Fruit fly (Drosophila melanogaster): ENCODE data around the gene Ctl2.

The Ctl2 gene

DNA sequence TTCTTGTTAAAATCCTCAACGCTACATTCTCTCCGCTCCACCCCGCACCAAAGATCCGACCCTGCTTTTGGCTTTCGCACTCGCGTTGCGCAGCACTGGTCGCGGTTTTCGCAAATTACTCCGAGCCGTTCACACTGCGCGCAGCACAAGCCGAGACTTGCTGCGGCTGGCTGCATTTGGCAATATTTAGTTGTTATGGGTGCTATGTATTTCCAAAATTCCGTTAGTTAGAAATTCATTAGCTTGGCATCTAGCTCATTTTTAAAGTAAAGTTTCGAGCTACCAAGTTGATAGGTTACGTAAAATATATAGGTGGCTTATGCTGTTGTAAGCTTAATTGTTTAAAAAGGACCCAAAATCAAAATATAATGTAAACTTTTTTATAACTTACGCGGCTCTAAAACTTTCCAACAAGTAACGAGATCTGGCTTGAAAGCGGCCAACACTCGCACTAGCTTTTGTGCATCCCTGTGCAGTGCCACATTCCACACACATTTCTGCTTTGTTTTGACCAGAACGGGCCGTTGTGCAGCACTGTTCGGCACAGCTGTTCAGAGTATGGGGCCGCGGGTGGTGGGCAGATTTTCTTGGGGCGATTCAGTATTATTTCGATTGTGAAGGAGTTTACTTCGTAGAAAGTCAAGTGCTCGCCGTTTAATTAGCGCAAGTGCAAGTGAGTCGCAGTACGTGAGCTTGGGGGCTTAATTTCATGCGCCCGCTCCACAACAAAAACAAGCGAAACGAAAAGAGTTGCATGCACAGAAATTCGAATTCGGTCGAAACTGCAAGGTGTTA lies at the start of gene Ctl2, which contains the start of gene yem (continued):
- TF ChIP-seq nom (GFP tag; optimal IDR thresholded peaks at IDR 0.05) (peak; percentile 16), CG32532 (GFP tag; IDR thresholded peaks at IDR 0.05) (no peak; the same call in none of the 2 replicates), CG3407 (GFP tag; optimal IDR thresholded peaks at IDR 0.05) (peak; percentile 7), lola (GFP tag; optimal IDR thresholded peaks at IDR 0.05) (peak in 1 of 3 experiments; percentile 69), slou (GFP tag; optimal IDR thresholded peaks at IDR 0.05) (peak; percentile 59), CG10543 (GFP tag; optimal IDR thresholded peaks at IDR 0.05) (peak; percentile 71), CG6854 (GFP tag; optimal IDR thresholded peaks at IDR 0.05) (no peak), twi (tag; optimal IDR thresholded peaks at IDR 0.05) (peak; percentile 58), CG11398 (GFP tag; optimal IDR thresholded peaks at IDR 0.05) (peak; percentile 69), ems (GFP tag; optimal IDR thresholded peaks at IDR 0.05) (peak; percentile 72), sob (GFP tag; IDR thresholded peaks at IDR 0.05) (peak; percentile 75), zen2 (GFP tag; IDR thresholded peaks at IDR 0.05; ENCODE audit: partially characterized antibody) (no peak), CG6254 (GFP tag; optimal IDR thresholded peaks at IDR 0.05) (no peak), CG7271 (tag; optimal IDR thresholded peaks at IDR 0.05) (no peak), Eip74EF (GFP tag; optimal IDR thresholded peaks at IDR 0.05) (no peak), Hr51 (GFP tag; optimal IDR thresholded peaks at IDR 0.05) (peak; percentile 58 to 86), Usf (GFP tag; optimal IDR thresholded peaks at IDR 0.05) (peak; percentile 46), CG2116 (GFP tag; optimal IDR thresholded peaks at IDR 0.05) (peak; percentile 91), emc (GFP tag; optimal IDR thresholded peaks at IDR 0.05) (peak; percentile 55), Jarid2 (GFP tag; optimal IDR thresholded peaks at IDR 0.05) (peak; percentile 93), CG11696 (GFP tag; IDR thresholded peaks at IDR 0.05) (no peak), Sry-β (GFP tag; optimal IDR thresholded peaks at IDR 0.05) (peak; percentile 93), sc (optimal IDR thresholded peaks at IDR 0.05) (no peak), sc (GFP tag; optimal IDR thresholded peaks at IDR 0.05) (peak; percentile 12), jumu (GFP tag; optimal IDR thresholded peaks at IDR 0.05) (peak; percentile 80), ash1 (GFP tag; optimal IDR thresholded peaks at IDR 0.05) (peak; percentile 57), kni (GFP tag; optimal IDR thresholded peaks at IDR 0.05) (peak; percentile 11), phol (tag; optimal IDR thresholded peaks at IDR 0.05) (peak; percentile 75), Xrp1 (GFP tag; IDR thresholded peaks at IDR 0.05) (no peak), CG18599 (GFP tag; optimal IDR thresholded peaks at IDR 0.05) (peak; percentile 69), vfl (GFP tag; optimal IDR thresholded peaks at IDR 0.05) (peak; percentile 50), CG18476 (GFP tag; optimal IDR thresholded peaks at IDR 0.05) (peak; percentile 76), Blimp-1 (GFP tag; optimal IDR thresholded peaks at IDR 0.05) (peak; percentile 23), jing (GFP tag; optimal IDR thresholded peaks at IDR 0.05) (peak; percentile 28), Fer1 (GFP tag; optimal IDR thresholded peaks at IDR 0.05) (peak; percentile 47), Hmr (GFP tag; optimal IDR thresholded peaks at IDR 0.05) (peak; percentile 76), dm (GFP tag; optimal IDR thresholded peaks at IDR 0.05) (peak; percentile 88), CG8924 (tag; optimal IDR thresholded peaks at IDR 0.05) (peak; percentile 50), dati (GFP tag; IDR thresholded peaks at IDR 0.05) (no peak), Poxn (GFP tag; IDR thresholded peaks at IDR 0.05) (no peak), salm (tag; optimal IDR thresholded peaks at IDR 0.05) (no peak), CG7745 (tag; optimal IDR thresholded peaks at IDR 0.05) (peak; percentile 4), Bdp1 (GFP tag; optimal IDR thresholded peaks at IDR 0.05) (peak; percentile 69), CG9797 (GFP tag; optimal IDR thresholded peaks at IDR 0.05) (peak; percentile 37), nerfin-2 (GFP tag; IDR thresholded peaks at IDR 0.05; ENCODE audit: partially characterized antibody) (no peak), CG4282 (GFP tag; optimal IDR thresholded peaks at IDR 0.05) (peak; percentile 55), Taf1 (GFP tag; IDR thresholded peaks at IDR 0.05) (no peak; the same call in 1 of the 2 replicates), CG1602 (GFP tag; optimal IDR thresholded peaks at IDR 0.05) (peak; percentile 65)
